Fruit fly (Drosophila melanogaster) ovary, adult (tissue): ENCODE data around the gene CG15336.

ENCODE experiments used
- CG17801 ChIP-seq: fragments of 200-800 bp; optimal IDR thresholded peaks from 2 replicates; lab custom pipeline; 2019; ENCODE audit warnings: missing biosample characterization, mild to moderate bottlenecking, missing genetic modification characterization, moderate library complexity; ENCODE audit not compliant: partially characterized antibody

CG15336 gene

DNA sequence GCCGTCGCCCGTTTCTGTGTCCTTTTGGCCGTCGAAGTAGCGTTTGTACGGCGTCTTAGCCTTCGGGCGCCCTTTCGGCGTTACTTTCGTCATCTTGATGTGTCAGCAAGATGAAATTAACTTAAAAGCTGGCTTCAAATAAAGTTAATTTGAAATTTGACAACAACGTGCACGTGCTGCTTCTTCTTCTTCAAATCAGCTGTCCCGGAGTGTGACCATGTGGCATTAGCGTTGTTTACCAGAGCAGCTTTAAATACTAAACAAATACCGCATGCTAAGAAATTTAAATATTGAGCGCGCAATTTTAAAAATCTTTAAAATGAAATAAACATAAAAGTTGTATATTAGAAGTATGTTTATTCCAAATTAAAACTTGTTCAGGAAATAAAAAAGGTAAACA is 26.8 kb upstream of the CG15336 start, which contains the start of gene CG2260:
CG2260 (minus strand) TSS at position 209 of the 400 bp plus-strand sequence.
- peak; percentile 19 for TF ChIP-seq CG17801 (GFP tag; lab: Kevin White, UChicago)

DNA sequence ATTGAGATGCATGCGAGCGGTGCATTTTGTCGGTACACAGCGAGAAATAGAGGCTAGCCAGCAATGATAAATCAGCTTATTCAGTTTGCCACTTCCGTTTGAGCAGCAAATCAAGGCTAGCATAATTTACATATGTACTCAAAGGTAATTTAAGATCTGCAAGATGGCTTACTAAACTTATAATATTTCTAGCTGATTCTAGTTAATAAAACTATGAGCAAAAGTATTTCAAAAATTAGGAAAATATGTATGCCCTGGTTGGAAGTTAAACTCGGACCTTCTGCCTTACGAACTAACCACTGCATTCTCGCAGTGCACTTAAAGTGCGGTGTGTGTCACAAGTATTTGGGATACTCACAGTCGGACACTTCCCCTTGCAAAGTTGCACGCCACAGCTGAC is 24.9 kb upstream of the CG15336 start:
- no peak for TF ChIP-seq CG17801 (GFP tag; lab: Kevin White, UChicago)

DNA sequence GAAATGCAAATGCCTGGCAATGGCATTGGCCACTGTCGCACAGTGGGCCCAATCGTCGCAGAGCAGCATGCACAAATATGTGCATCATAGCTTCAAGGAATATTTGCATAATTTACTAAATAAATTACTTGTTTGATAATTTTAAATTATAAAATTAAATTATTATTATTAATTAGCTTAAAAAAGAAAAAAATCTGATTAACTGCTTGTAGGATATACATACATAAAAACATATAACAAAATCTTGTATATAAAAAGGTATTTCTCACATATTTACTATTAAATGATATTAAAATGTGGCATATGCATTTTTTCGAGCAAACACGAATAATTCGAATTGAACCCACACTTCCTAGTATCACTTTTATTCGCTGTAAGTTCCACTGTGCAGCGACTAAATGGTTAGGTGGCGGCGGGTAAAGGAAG is 22.5 kb upstream of the CG15336 start:
- TF ChIP-seq CG17801 (GFP tag; lab: Kevin White, UChicago): no peak

DNA sequence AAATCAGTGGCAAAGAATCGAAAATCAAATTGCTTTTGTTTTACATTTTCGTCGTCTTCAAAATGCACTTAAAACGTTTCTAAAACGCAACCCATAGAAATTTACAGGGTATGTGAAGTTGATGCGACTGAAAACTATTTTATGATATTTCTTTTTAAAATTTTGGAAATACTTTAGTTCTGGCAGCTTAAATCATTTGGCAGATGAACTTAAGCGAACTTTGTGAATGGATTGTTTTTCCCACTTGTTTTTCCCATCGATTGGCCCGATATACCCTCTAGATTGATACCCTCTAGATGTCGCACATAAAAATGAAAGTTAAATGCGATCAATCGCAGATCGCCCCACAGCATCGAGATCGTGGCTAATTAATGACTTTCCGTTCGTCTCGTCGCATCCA is 21.6 kb upstream of the CG15336 start:
- TF ChIP-seq CG17801 (GFP tag; lab: Kevin White, UChicago): no peak

DNA sequence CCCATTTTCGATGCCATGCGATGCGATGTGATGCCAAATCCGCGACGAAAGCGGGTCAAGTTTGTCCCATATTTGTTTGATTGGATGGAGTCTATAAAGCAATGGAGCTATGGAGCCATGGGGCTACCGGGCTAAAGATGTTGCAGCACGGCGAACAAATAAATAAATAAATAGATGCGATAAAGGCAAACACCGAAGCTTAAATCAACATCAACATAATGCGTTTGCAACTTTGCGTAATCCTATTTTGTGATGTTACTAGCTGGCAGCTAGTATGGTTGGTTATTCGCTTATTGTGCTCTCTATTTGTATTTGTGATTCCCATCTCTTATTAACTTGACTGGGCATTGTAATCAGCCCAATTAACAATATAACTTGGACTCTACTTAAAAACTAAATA is 19.6 kb upstream of the CG15336 start:
- no peak for TF ChIP-seq CG17801 (GFP tag; lab: Kevin White, UChicago)

DNA sequence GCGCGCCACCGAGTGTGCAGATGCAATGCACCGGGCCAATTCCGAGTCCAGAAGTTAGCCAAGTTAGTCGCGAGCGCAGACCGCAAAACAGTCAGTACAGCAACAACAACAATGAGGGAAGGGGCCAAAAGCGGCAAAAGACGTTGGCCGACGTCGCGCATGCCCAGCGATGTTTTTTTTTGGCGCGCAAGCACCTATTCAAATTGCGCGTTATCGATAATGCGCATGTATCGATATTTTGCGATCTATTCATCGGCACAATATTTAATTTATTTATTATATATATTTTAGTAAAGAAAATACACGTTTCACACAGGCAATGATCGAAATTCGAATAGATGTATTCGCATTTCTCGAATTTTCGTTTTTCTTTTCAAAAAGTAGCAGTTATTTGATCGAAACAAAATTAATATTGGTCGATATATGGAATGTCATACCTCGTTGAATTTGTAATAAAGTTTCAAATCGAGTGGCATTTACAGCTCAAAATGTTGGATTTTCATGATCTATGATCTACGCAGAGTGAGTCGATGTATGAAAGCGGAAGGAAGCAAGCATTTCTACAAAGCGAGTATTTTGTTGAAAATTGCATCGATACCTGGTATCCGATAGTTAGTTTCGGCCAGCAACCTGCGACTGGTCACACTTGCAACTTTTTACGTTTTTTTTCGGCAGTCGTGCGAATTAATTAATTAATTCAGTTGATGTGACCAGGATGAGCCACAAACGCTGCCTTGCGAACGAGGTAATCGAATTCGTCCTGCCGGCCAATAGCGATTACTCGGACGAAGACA is 18.3 kb upstream of the CG15336 start, which contains the start of gene CG2116:
CG2116 (plus strand) TSS at position 609 of the 794 bp plus-strand sequence.
- TF ChIP-seq CG17801 (GFP tag; lab: Kevin White, UChicago): peak; percentile 40

DNA sequence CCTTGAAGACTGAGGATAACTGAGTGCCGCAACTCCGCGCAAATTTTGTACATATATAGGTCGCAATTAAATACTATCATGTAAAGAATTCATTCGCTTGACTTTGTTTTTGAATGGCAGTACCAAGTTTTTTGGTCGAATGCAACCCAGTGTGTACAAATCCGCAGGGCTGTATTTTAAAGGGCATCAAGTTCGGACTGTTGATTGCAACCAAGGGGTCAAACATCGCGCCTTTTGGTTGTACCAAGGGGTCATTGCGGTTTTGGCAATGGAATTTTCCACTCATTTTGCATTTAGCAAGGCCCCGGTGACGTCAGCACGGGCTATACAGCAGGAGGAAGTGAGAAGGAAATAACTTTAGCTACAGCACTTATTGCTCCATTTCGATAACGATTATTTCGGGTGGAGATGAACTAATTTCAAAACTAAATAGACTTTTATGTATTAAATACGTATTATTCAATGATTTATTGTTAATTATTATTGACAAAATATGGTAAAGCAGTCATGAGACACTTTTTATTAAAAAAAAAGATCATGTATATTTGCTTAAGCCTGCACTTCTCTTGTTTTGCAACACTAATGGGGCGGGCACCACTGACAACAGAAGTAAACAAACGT is 15.9 kb upstream of the CG15336 start, which contains the start of gene CG10958:
CG10958 (plus strand) TSS at position 593 of the 621 bp plus-strand sequence.
- peak; percentile 69 for TF ChIP-seq CG17801 (GFP tag; lab: Kevin White, UChicago)

DNA sequence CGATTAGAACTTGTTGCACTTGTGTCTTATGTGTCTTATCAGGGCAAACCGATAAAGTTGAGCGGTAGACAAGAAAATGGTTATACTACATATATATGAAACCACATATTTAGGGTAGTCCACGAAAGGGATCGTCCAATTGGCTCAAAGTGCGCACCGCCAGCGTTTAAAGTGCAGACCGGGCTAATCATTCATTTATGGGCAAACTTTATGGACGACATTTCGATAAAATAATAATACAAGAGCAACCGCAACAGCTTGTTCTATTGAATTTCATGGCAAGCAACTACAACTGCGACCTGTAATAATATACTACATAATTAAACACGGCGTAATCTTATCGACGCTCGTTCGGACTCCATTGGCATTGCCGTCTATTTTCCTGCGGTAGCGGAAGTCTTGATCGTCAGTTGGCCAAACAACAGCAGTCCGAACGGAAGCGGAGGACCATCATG is 12.3 kb upstream of the CG15336 start, which contains the start of the genes cyr and CG2120:
cyr (minus strand) TSS at position 294 of the 455 bp plus-strand sequence.
CG2120 (plus strand) TSS at position 405 of the 455 bp plus-strand sequence.
- TF ChIP-seq CG17801 (GFP tag; lab: Kevin White, UChicago): no peak

DNA sequence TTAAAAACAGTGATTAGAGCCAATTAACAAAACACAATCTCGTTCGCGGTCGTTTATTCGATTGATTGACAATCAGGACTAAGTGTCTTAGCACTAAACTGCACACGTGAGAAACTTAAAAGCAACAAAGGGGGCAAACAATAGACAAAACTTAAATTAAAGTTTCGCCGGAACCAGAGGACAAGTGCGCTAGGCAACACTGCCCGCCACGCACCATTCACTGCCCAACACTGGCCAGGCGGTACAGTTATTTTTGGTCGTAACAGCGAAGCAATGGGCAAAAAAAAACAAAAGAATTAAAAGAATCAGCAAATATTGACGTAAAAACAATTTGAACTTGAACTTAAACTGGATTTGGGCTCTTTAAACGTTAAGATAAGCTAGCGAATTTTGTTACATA is 10.5 kb upstream of the CG15336 start:
- TF ChIP-seq CG17801 (GFP tag; lab: Kevin White, UChicago): no peak

DNA sequence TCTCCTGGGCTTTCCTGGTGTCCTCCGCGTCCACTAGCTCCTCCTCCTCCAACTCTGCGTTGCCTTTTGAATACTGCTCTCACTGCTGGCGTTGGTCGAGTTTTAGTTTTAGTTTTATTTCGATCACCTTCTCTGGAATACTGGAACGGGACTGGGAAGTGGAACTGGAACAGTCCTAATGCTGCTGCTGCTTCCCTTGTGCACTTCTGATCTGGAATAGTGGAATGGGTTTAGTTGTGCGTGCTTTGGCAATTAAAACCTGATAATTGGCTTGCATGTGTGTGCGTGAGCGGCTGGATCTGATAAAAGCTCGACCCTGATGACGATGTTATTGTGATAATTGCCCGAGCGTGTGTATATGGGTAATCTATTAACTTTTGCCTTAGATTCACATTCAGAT is 7.0 kb upstream of the CG15336 start:
- no peak for TF ChIP-seq CG17801 (GFP tag; lab: Kevin White, UChicago)

DNA sequence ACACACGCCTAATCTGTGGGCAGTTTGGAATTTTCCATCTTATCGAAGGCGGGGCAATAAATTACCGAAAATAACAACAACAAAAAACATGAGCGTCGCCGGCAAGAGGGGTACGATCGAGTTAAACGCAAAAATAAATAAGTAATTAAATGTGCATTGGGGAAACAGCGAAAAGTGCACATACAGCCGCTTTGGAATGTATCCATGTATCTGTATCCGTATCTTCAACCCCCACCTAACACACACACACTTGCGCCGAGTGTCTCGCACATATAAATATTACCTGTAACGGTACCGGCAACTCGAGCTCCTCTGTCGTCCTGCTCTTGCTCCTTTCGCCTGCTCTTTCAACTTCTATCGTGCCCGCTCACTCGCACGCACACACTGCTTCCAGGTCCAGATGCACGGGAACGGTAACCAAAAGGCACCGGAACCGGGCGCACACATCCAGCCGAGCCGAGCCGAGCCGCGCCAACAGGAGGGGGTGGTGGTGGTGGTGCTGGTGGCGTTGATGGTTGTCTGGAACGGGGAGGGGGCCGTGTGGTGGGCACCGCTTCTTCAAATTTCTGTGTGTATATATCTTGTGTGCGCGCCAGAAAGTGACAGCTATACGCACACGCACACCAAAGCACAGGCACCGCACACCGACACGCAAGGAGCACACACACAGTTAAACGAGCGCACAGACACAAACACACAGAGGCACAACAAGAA is 6.2 kb upstream of the CG15336 start:
- TF ChIP-seq CG17801 (GFP tag; lab: Kevin White, UChicago): no peak

DNA sequence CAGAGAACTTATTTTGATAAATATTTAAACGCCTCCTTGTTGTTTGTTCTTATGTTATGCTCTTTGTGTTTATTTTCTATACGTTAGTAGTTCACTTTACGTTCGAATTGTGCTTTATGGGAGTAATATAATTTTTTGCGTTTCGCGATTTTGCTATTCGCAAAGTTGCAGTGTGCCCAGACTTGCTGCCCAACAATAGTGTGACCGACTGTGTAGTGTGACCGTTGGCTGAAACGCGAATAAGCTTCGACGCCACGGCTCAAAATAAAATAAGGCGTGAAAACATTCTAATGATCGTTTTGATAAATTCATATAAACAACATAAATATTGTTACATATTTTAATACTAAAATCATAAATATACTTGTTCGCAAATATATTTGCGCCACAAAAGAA is 5.7 kb upstream of the CG15336 start, which contains the start of gene Smox:
Smox (minus strand) TSS at position 213 of the 396 bp plus-strand sequence.
- no peak for TF ChIP-seq CG17801 (GFP tag; lab: Kevin White, UChicago)

DNA sequence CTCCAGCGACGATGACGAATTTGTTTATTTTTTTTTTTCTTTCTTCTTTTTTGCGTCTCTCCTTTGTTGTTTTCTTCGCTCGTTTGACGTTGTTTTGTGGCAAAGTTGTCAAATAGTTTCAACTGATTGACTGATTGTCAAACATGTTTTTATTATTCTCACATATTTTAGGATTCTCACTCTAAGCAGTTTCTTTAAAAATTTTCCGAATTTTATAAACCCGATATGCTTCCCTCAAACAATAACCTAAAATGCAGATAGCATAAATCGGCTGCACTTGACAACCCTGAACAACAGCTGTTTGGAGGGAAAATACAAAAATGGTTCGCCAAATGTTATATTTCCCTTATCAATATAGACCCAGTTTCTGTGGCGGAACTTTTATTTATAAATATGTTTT is 4.2 kb upstream of the CG15336 start, which contains the start of gene CG17982:
CG17982 (minus strand) TSS at position 299 of the 400 bp plus-strand sequence.
- peak; percentile 97 for TF ChIP-seq CG17801 (GFP tag; lab: Kevin White, UChicago)

DNA sequence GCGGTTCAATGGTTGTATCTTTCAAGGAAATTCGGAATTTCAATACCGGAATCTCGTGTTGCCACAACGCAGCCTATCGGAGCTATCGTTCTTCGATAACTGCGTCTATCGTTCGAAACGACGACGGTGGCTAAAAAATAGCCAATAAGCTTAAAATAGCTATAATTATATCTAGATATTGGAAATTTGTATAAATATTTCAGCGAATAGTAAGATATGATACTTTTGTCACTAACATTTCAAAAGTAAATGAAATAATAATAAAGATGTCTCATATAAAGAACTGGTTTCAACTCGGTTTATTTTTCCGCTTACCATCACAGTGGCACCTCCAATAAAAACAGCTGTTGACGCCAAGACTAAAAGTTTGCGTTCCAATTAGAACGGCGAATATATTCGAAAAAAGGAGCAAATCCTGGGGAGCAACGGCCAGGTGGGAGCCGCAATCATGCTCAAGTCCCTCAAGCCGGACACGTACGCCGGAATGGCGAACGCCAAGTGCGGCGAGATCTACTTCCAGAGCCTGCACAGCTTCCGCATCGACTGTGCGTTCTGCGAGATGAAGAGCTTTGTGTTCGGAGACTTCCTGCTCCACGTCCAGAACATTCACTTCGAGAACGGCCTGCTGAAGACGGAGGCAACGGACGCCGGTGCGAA is 2.1 kb upstream of the CG15336 start, which contains the start of the genes alpha-PheRS and CG2129:
alpha-PheRS (minus strand) TSS at position 102 of the 657 bp plus-strand sequence.
CG2129 (plus strand) TSS at position 339 of the 657 bp plus-strand sequence.
- peak; percentile 75 for TF ChIP-seq CG17801 (GFP tag; lab: Kevin White, UChicago)
